In the genomic region with DNA sequence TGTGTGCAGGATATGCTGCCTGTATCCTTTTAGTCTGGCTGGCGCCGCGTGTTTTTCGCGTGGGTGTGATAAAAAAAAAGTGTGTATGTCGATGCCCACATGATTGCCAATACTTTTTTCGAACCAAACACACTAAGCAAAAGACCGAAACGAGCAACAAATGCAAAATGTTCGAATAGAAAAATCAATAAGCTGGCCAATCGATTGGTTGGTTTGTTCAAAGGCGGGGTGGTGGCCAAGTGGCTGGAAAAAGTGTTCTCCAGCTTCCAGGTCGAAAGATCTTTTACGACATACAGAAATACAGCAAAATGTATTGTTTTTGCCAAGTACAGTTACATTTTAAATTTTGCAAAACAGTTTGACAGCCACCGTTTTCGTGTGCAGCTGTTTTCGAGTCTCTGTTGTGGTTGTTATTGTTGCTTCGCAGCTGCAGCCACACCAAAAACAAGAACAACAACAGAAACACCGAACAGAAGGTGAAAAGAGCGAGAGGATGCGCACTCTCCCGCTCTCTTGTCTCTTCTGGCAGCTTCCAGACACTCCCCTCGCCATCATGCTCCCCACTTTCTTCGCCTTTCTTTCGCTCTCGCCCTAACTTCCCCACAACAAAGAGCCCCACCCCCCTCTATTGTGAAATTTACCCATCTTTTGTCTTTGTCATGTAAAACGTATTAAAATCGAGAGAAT, we compare ENCODE assay signal across 1 fruit fly cellular context.
TF ChIP-seq lines count a peak whose summit lies in the region.

No protein-coding gene starts in this region.

TF ChIP-seq in whole organism, embryonic, 481 proteins besides CTCF, POLR2A, EP300 and RAD21 (continued from another document):
- no peak for TF ChIP-seq sqz (GFP tag; optimal IDR thresholded peaks at IDR 0.05; lab: Kevin White, UChicago)
- peak; percentile 48 for TF ChIP-seq CG1832 (GFP tag; optimal IDR thresholded peaks at IDR 0.05; lab: Kevin White, UChicago)
- TF ChIP-seq yki (optimal IDR thresholded peaks at IDR 0.05; lab: Kevin White, UChicago): peak; percentile 72
- no peak for TF ChIP-seq CG14667 (GFP tag; IDR thresholded peaks at IDR 0.05; lab: Robert Waterston, UW)
- no peak for TF ChIP-seq CG6813 (GFP tag; optimal IDR thresholded peaks at IDR 0.05; lab: Kevin White, UChicago)
- no peak for TF ChIP-seq Jarid2 (GFP tag; optimal IDR thresholded peaks at IDR 0.05; lab: Kevin White, UChicago)
- no peak for TF ChIP-seq MBD-R2 (GFP tag; IDR thresholded peaks at IDR 0.05; lab: Robert Waterston, UW)
- TF ChIP-seq CG8478 (optimal IDR thresholded peaks at IDR 0.05; lab: Kevin White, UChicago): no peak
- TF ChIP-seq hth (optimal IDR thresholded peaks at IDR 0.05; lab: Kevin White, UChicago): no peak
- no peak for TF ChIP-seq kay (GFP tag; optimal IDR thresholded peaks at IDR 0.05; lab: Kevin White, UChicago)
- peak; percentile 20; the same call in 1 of the 2 replicates for TF ChIP-seq bbx (GFP tag; IDR thresholded peaks at IDR 0.05; lab: Robert Waterston, UW; ENCODE audit: partially characterized antibody)
- TF ChIP-seq CG15073 (GFP tag; optimal IDR thresholded peaks at IDR 0.05; lab: Kevin White, UChicago): no peak
- no peak for TF ChIP-seq ind (GFP tag; optimal IDR thresholded peaks at IDR 0.05; lab: Kevin White, UChicago)
- TF ChIP-seq CG12071 (GFP tag; optimal IDR thresholded peaks at IDR 0.05; lab: Kevin White, UChicago): no peak
- TF ChIP-seq mld (GFP tag; IDR thresholded peaks at IDR 0.05; lab: Robert Waterston, UW; ENCODE audit: partially characterized antibody): no peak
- no peak for TF ChIP-seq CG7987 (GFP tag; optimal IDR thresholded peaks at IDR 0.05; lab: Kevin White, UChicago)
- TF ChIP-seq amos (GFP tag; IDR thresholded peaks at IDR 0.05; lab: Robert Waterston, UW; ENCODE audit: partially characterized antibody): no peak
- no peak for TF ChIP-seq CG8290 (GFP tag; optimal IDR thresholded peaks at IDR 0.05; lab: Kevin White, UChicago)
- no peak for TF ChIP-seq CG8290 (tag; optimal IDR thresholded peaks at IDR 0.05; lab: Kevin White, UChicago)
- TF ChIP-seq zen (tag; optimal IDR thresholded peaks at IDR 0.05; lab: Kevin White, UChicago): no peak
- TF ChIP-seq crol (GFP tag; IDR thresholded peaks at IDR 0.05; lab: Robert Waterston, UW): peak; percentile 96
- TF ChIP-seq CG3847 (GFP tag; IDR thresholded peaks at IDR 0.05; lab: Robert Waterston, UW): no peak
- TF ChIP-seq NC2α (GFP tag; optimal IDR thresholded peaks at IDR 0.05; lab: Kevin White, UChicago): no peak
- peak; percentile 2 for TF ChIP-seq CG12769 (tag; optimal IDR thresholded peaks at IDR 0.05; lab: Kevin White, UChicago)
- no peak for TF ChIP-seq CG7928 (GFP tag; optimal IDR thresholded peaks at IDR 0.05; lab: Kevin White, UChicago)
- no peak for TF ChIP-seq CG16779 (GFP tag; IDR thresholded peaks at IDR 0.05; lab: Robert Waterston, UW)
- no peak for TF ChIP-seq CG10209 (GFP tag; optimal IDR thresholded peaks at IDR 0.05; lab: Kevin White, UChicago)
- TF ChIP-seq CG11695 (GFP tag; IDR thresholded peaks at IDR 0.05; lab: Robert Waterston, UW): no peak
- TF ChIP-seq nau (GFP tag; optimal IDR thresholded peaks at IDR 0.05; lab: Kevin White, UChicago): no peak
- TF ChIP-seq NfI (GFP tag; optimal IDR thresholded peaks at IDR 0.05; lab: Kevin White, UChicago): no peak
- no peak for TF ChIP-seq CG11247 (GFP tag; IDR thresholded peaks at IDR 0.05; lab: Robert Waterston, UW)
- peak; percentile 22 for TF ChIP-seq scrt (GFP tag; optimal IDR thresholded peaks at IDR 0.05; lab: Kevin White, UChicago)
- TF ChIP-seq ATbp (GFP tag; optimal IDR thresholded peaks at IDR 0.05; lab: Kevin White, UChicago): no peak
- TF ChIP-seq Hr51 (GFP tag; optimal IDR thresholded peaks at IDR 0.05; lab: Kevin White, UChicago): no peak
- TF ChIP-seq CG4360 (GFP tag; IDR thresholded peaks at IDR 0.05; lab: Robert Waterston, UW): peak; percentile 84
- TF ChIP-seq Oaz (GFP tag; IDR thresholded peaks at IDR 0.05; lab: Robert Waterston, UW): no peak
- no peak for TF ChIP-seq seq (GFP tag; IDR thresholded peaks at IDR 0.05; lab: Robert Waterston, UW)
- no peak for TF ChIP-seq CG2889 (GFP tag; IDR thresholded peaks at IDR 0.05; lab: Robert Waterston, UW)
- no peak for TF ChIP-seq mirr (GFP tag; optimal IDR thresholded peaks at IDR 0.05; lab: Kevin White, UChicago)
- TF ChIP-seq CG2129 (GFP tag; IDR thresholded peaks at IDR 0.05; lab: Robert Waterston, UW; ENCODE audit: partially characterized antibody): no peak
- no peak for TF ChIP-seq toy (GFP tag; IDR thresholded peaks at IDR 0.05; lab: Robert Waterston, UW)
- TF ChIP-seq ash1 (GFP tag; optimal IDR thresholded peaks at IDR 0.05; lab: Kevin White, UChicago): no peak
- TF ChIP-seq Nf-YA (GFP tag; IDR thresholded peaks at IDR 0.05; lab: Robert Waterston, UW): no peak
- no peak for TF ChIP-seq Scr (GFP tag; IDR thresholded peaks at IDR 0.05; lab: Robert Waterston, UW; ENCODE audit: partially characterized antibody)
- TF ChIP-seq BtbVII (GFP tag; optimal IDR thresholded peaks at IDR 0.05; lab: Kevin White, UChicago): peak; percentile 2
- no peak for TF ChIP-seq HHEX (GFP tag; optimal IDR thresholded peaks at IDR 0.05; lab: Kevin White, UChicago)
- peak; percentile 32 for TF ChIP-seq abd-A (tag; optimal IDR thresholded peaks at IDR 0.05; lab: Kevin White, UChicago)
- TF ChIP-seq klu (GFP tag; IDR thresholded peaks at IDR 0.05; lab: Robert Waterston, UW): no peak
- no peak for TF ChIP-seq CG7357 (GFP tag; IDR thresholded peaks at IDR 0.05; lab: Robert Waterston, UW)
- TF ChIP-seq cato (GFP tag; optimal IDR thresholded peaks at IDR 0.05; lab: Kevin White, UChicago; ENCODE audit: borderline replicate concordance): no peak
- TF ChIP-seq Sin3A (optimal IDR thresholded peaks at IDR 0.05; lab: Kevin White, UChicago): no peak
- no peak for TF ChIP-seq CG31365 (tag; optimal IDR thresholded peaks at IDR 0.05; lab: Kevin White, UChicago)
- peak; percentile 41 for TF ChIP-seq nom (GFP tag; optimal IDR thresholded peaks at IDR 0.05; lab: Kevin White, UChicago)
- TF ChIP-seq psq (GFP tag; optimal IDR thresholded peaks at IDR 0.05; lab: Kevin White, UChicago): no peak
- no peak for TF ChIP-seq tx (GFP tag; optimal IDR thresholded peaks at IDR 0.05; lab: Kevin White, UChicago)
- no peak for TF ChIP-seq MTF-1 (GFP tag; optimal IDR thresholded peaks at IDR 0.05; lab: Kevin White, UChicago; ENCODE audit: borderline replicate concordance)
- TF ChIP-seq CG9932 (GFP tag; IDR thresholded peaks at IDR 0.05; lab: Robert Waterston, UW): no peak
- no peak for TF ChIP-seq phol (tag; optimal IDR thresholded peaks at IDR 0.05; lab: Kevin White, UChicago)
- no peak for TF ChIP-seq salm (tag; optimal IDR thresholded peaks at IDR 0.05; lab: Kevin White, UChicago)
- TF ChIP-seq Mad (GFP tag; optimal IDR thresholded peaks at IDR 0.05; lab: Kevin White, UChicago): no peak
- no peak for TF ChIP-seq her (GFP tag; optimal IDR thresholded peaks at IDR 0.05; lab: Kevin White, UChicago)
- TF ChIP-seq CG6254 (GFP tag; optimal IDR thresholded peaks at IDR 0.05; lab: Kevin White, UChicago): no peak
- TF ChIP-seq chif (GFP tag; optimal IDR thresholded peaks at IDR 0.05; lab: Kevin White, UChicago): no peak
- no peak for TF ChIP-seq CG3995 (GFP tag; optimal IDR thresholded peaks at IDR 0.05; lab: Kevin White, UChicago)
- no peak for TF ChIP-seq CG1792 (GFP tag; optimal IDR thresholded peaks at IDR 0.05; lab: Kevin White, UChicago)
- TF ChIP-seq CG10431 (GFP tag; optimal IDR thresholded peaks at IDR 0.05; lab: Kevin White, UChicago): peak; percentile 49
- no peak for TF ChIP-seq CG31441 (GFP tag; IDR thresholded peaks at IDR 0.05; lab: Robert Waterston, UW)
- no peak for TF ChIP-seq ttk (GFP tag; IDR thresholded peaks at IDR 0.05; lab: Robert Waterston, UW)
- peak; percentile 71 to 88 for TF ChIP-seq Trl (optimal IDR thresholded peaks at IDR 0.05; lab: Kevin White, UChicago)
- TF ChIP-seq Trl (GFP tag; optimal IDR thresholded peaks at IDR 0.05; lab: Kevin White, UChicago): no peak
- no peak for TF ChIP-seq CG8281 (tag; optimal IDR thresholded peaks at IDR 0.05; lab: Kevin White, UChicago)
- TF ChIP-seq nerfin-1 (tag; optimal IDR thresholded peaks at IDR 0.05; lab: Kevin White, UChicago): no peak
- no peak for TF ChIP-seq CG17612 (GFP tag; IDR thresholded peaks at IDR 0.05; lab: Robert Waterston, UW)
- TF ChIP-seq grau (tag; optimal IDR thresholded peaks at IDR 0.05; lab: Kevin White, UChicago): no peak
- TF ChIP-seq CG8359 (GFP tag; optimal IDR thresholded peaks at IDR 0.05; lab: Kevin White, UChicago; ENCODE audit: borderline replicate concordance): no peak
- peak; percentile 29 for TF ChIP-seq ac (GFP tag; optimal IDR thresholded peaks at IDR 0.05; lab: Kevin White, UChicago)
- no peak for TF ChIP-seq D19A (tag; optimal IDR thresholded peaks at IDR 0.05; lab: Kevin White, UChicago)
- 0 out of 2 replicates have a peak, but pooled peaks have one; percentile 37 for TF ChIP-seq ato (GFP tag; IDR thresholded peaks at IDR 0.05; lab: Robert Waterston, UW; ENCODE audit: partially characterized antibody)
- TF ChIP-seq bab2 (GFP tag; optimal IDR thresholded peaks at IDR 0.05; lab: Kevin White, UChicago): no peak
- TF ChIP-seq cad (GFP tag; optimal IDR thresholded peaks at IDR 0.05; lab: Kevin White, UChicago): peak; percentile 75
- TF ChIP-seq CG18599 (GFP tag; optimal IDR thresholded peaks at IDR 0.05; lab: Kevin White, UChicago): no peak
- TF ChIP-seq HLH4C (GFP tag; IDR thresholded peaks at IDR 0.05; lab: Robert Waterston, UW; ENCODE audit: partially characterized antibody): 0 out of 3 replicates have a peak, but pooled peaks have one; percentile 19
- no peak for TF ChIP-seq HmgD (GFP tag; optimal IDR thresholded peaks at IDR 0.05; lab: Kevin White, UChicago)
- TF ChIP-seq CG9437 (GFP tag; optimal IDR thresholded peaks at IDR 0.05; lab: Kevin White, UChicago): no peak
- no peak for TF ChIP-seq sens (GFP tag; lab: Kevin White, UChicago)
- no peak for TF ChIP-seq CrebB (tag; optimal IDR thresholded peaks at IDR 0.05; lab: Kevin White, UChicago)
- TF ChIP-seq CG17361 (GFP tag; IDR thresholded peaks at IDR 0.05; lab: Robert Waterston, UW): no peak
- TF ChIP-seq Dad (GFP tag; optimal IDR thresholded peaks at IDR 0.05; lab: Kevin White, UChicago): no peak
- no peak for TF ChIP-seq Mrtf (GFP tag; IDR thresholded peaks at IDR 0.05; lab: Robert Waterston, UW)
- TF ChIP-seq az2 (GFP tag; optimal IDR thresholded peaks at IDR 0.05; lab: Kevin White, UChicago): no peak
- TF ChIP-seq tin (GFP tag; optimal IDR thresholded peaks at IDR 0.05; lab: Kevin White, UChicago): no peak
- TF ChIP-seq slbo (GFP tag; IDR thresholded peaks at IDR 0.05; lab: Robert Waterston, UW): no peak
- no peak for TF ChIP-seq stwl (tag; optimal IDR thresholded peaks at IDR 0.05; lab: Kevin White, UChicago)
- no peak for TF ChIP-seq CG7745 (tag; optimal IDR thresholded peaks at IDR 0.05; lab: Kevin White, UChicago)
- no peak for TF ChIP-seq CG6272 (GFP tag; IDR thresholded peaks at IDR 0.05; lab: Robert Waterston, UW)
- no peak for TF ChIP-seq CG3726 (GFP tag; IDR thresholded peaks at IDR 0.05; lab: Robert Waterston, UW)
- no peak for TF ChIP-seq CG5953 (GFP tag; IDR thresholded peaks at IDR 0.05; lab: Robert Waterston, UW)
- peak; percentile 96 for TF ChIP-seq CG6654 (GFP tag; optimal IDR thresholded peaks at IDR 0.05; lab: Kevin White, UChicago)
- no peak for TF ChIP-seq CG2199 (GFP tag; IDR thresholded peaks at IDR 0.05; lab: Robert Waterston, UW)
- peak; percentile 25 for TF ChIP-seq sd (tag; optimal IDR thresholded peaks at IDR 0.05; lab: Kevin White, UChicago)
- no peak for TF ChIP-seq unc-4 (GFP tag; IDR thresholded peaks at IDR 0.05; lab: Robert Waterston, UW; ENCODE audit: partially characterized antibody)
- TF ChIP-seq Sry-δ (GFP tag; optimal IDR thresholded peaks at IDR 0.05; lab: Kevin White, UChicago): no peak
- no peak for TF ChIP-seq Hr3 (GFP tag; optimal IDR thresholded peaks at IDR 0.05; lab: Kevin White, UChicago)
- TF ChIP-seq CG4404 (GFP tag; IDR thresholded peaks at IDR 0.05; lab: Robert Waterston, UW): no peak
- TF ChIP-seq rib (GFP tag; IDR thresholded peaks at IDR 0.05; lab: Robert Waterston, UW): no peak
- TF ChIP-seq peb (GFP tag; IDR thresholded peaks at IDR 0.05; lab: Robert Waterston, UW): no peak
- no peak for TF ChIP-seq CG7556 (GFP tag; optimal IDR thresholded peaks at IDR 0.05; lab: Kevin White, UChicago)
- TF ChIP-seq Oli (tag; optimal IDR thresholded peaks at IDR 0.05; lab: Kevin White, UChicago): no peak
- TF ChIP-seq CG17802 (tag; optimal IDR thresholded peaks at IDR 0.05; lab: Kevin White, UChicago): no peak
- TF ChIP-seq ap (GFP tag; IDR thresholded peaks at IDR 0.05; lab: Robert Waterston, UW): no peak
- TF ChIP-seq dimm (GFP tag; IDR thresholded peaks at IDR 0.05; lab: Robert Waterston, UW): no peak
- no peak for TF ChIP-seq sisA (GFP tag; IDR thresholded peaks at IDR 0.05; lab: Robert Waterston, UW)
- TF ChIP-seq ken (GFP tag; IDR thresholded peaks at IDR 0.05; lab: Robert Waterston, UW): peak; percentile 50; the same call in 1 of the 3 replicates
- no peak for TF ChIP-seq Nf-YC (tag; optimal IDR thresholded peaks at IDR 0.05; lab: Kevin White, UChicago)
- no peak for TF ChIP-seq twi (tag; optimal IDR thresholded peaks at IDR 0.05; lab: Kevin White, UChicago)
- no peak for TF ChIP-seq CG34376 (GFP tag; optimal IDR thresholded peaks at IDR 0.05; lab: Kevin White, UChicago)
- no peak for TF ChIP-seq CG17568 (GFP tag; optimal IDR thresholded peaks at IDR 0.05; lab: Kevin White, UChicago)
- TF ChIP-seq CG10462 (GFP tag; optimal IDR thresholded peaks at IDR 0.05; lab: Kevin White, UChicago): no peak
- peak in 1 of 2 experiments; percentile 60 for TF ChIP-seq crp (GFP tag; optimal IDR thresholded peaks at IDR 0.05; lab: Kevin White, UChicago)
- 0 out of 4 replicates have a peak, but pooled peaks have one; percentile 31 for TF ChIP-seq chinmo (GFP tag; IDR thresholded peaks at IDR 0.05; lab: Robert Waterston, UW; ENCODE audit: partially characterized antibody)
- no peak for TF ChIP-seq Taf1 (GFP tag; IDR thresholded peaks at IDR 0.05; lab: Robert Waterston, UW)
- TF ChIP-seq CG32767 (GFP tag; IDR thresholded peaks at IDR 0.05; lab: Robert Waterston, UW): no peak
- peak; percentile 31 for TF ChIP-seq da (GFP tag; optimal IDR thresholded peaks at IDR 0.05; lab: Kevin White, UChicago)
- peak; percentile 92 for TF ChIP-seq onecut (GFP tag; IDR thresholded peaks at IDR 0.05; lab: Robert Waterston, UW)
- TF ChIP-seq Med (GFP tag; lab: Kevin White, UChicago): peak; percentile 3
